Fruit fly (Drosophila melanogaster) whole organism, embryonic: Measurements from ENCODE around the gene CG17124.

Source experiments
- Aef1 ChIP-seq: fragments of 200-800 bp; sonication (Bioruptor generic); IDR thresholded peaks from 3 replicates; pipeline ENCODE4 v1.3.6; 2022; ENCODE audit warnings: missing biosample characterization, missing genetic modification characterization
- BEAF-32 ChIP-seq: fragments of 200-800 bp; sonication (Bioruptor generic); optimal IDR thresholded peaks from 3 replicates; lab custom pipeline; 2017; ENCODE audit warnings: missing biosample characterization, missing genetic modification characterization, mild to moderate bottlenecking, moderate library complexity, missing genetic modification reagents
- CG10147 ChIP-seq: fragments of 200-800 bp; sonication (Bioruptor generic); optimal IDR thresholded peaks from 2 replicates; lab custom pipeline; 2019; ENCODE audit warnings: missing biosample characterization, mild to moderate bottlenecking, missing genetic modification characterization, moderate library complexity
- CG10543 ChIP-seq: fragments of 200-800 bp; sonication (Bioruptor generic); optimal IDR thresholded peaks from 3 replicates; lab custom pipeline; 2017; ENCODE audit warnings: missing biosample characterization, mild to moderate bottlenecking, missing genetic modification characterization, moderate library complexity
- CG11696 ChIP-seq: fragments of 200-800 bp; sonication (Bioruptor generic); IDR thresholded peaks from 2 replicates; pipeline ENCODE4 v1.3.6; 2022; ENCODE audit warnings: missing biosample characterization, missing genetic modification characterization
- CG1233 ChIP-seq: fragments of 200-800 bp; sonication (Bioruptor generic); optimal IDR thresholded peaks from 4 replicates; lab custom pipeline; 2018; ENCODE audit warnings: missing biosample characterization, mild to moderate bottlenecking, missing genetic modification characterization
- CG12391 ChIP-seq: fragments of 200-800 bp; sonication (Bioruptor generic); optimal IDR thresholded peaks from 3 replicates; lab custom pipeline; 2018; ENCODE audit warnings: missing biosample characterization, mild to moderate bottlenecking, missing genetic modification characterization, moderate library complexity
- CG14050 ChIP-seq: fragments of 200-800 bp; sonication (Bioruptor generic); IDR thresholded peaks from 3 replicates; pipeline ENCODE4 v1.3.6; 2022; ENCODE audit warnings: missing biosample characterization, missing genetic modification characterization
- CG1647 ChIP-seq: fragments of 200-800 bp; sonication (Bioruptor generic); optimal IDR thresholded peaks from 3 replicates; lab custom pipeline; 2016; ENCODE audit warnings: missing biosample characterization, missing genetic modification characterization
- CG16779 ChIP-seq: fragments of 200-800 bp; sonication (Bioruptor generic); IDR thresholded peaks from 2 replicates; pipeline ENCODE4 v1.3.6; 2022; ENCODE audit warnings: missing biosample characterization, missing genetic modification characterization
- CG16813 ChIP-seq: fragments of 200-800 bp; sonication (Bioruptor generic); IDR thresholded peaks from 3 replicates; pipeline ENCODE4 v1.3.6; 2022; ENCODE audit warnings: missing biosample characterization, missing genetic modification characterization; ENCODE audit not compliant: partially characterized antibody
- CG17361 ChIP-seq: fragments of 200-800 bp; sonication (Bioruptor generic); IDR thresholded peaks from 3 replicates; pipeline ENCODE4 v1.3.6; 2022; ENCODE audit warnings: missing biosample characterization, missing genetic modification characterization
- CG17385 ChIP-seq: fragments of 200-800 bp; sonication (Bioruptor generic); optimal IDR thresholded peaks from 3 replicates; lab custom pipeline; 2018; ENCODE audit warnings: missing biosample characterization, mild to moderate bottlenecking, missing genetic modification characterization
- CG17912 ChIP-seq: fragments of 200-800 bp; sonication (Bioruptor generic); optimal IDR thresholded peaks from 2 replicates; lab custom pipeline; 2018; ENCODE audit warnings: missing biosample characterization, mild to moderate bottlenecking, missing genetic modification characterization
- CG2875 ChIP-seq: fragments of 200-800 bp; sonication (Bioruptor generic); optimal IDR thresholded peaks from 2 replicates; lab custom pipeline; 2017; ENCODE audit warnings: missing biosample characterization, mild to moderate bottlenecking, missing genetic modification characterization, missing genetic modification reagents
- CG5953 ChIP-seq: fragments of 200-800 bp; sonication (Bioruptor generic); IDR thresholded peaks from 2 replicates; pipeline ENCODE4 v1.3.6; 2022; ENCODE audit warnings: missing biosample characterization, missing genetic modification characterization
- CG6791 ChIP-seq: fragments of 200-800 bp; sonication (Bioruptor generic); IDR thresholded peaks from 3 replicates; pipeline ENCODE4 v1.3.6; 2022; ENCODE audit warnings: missing biosample characterization, missing genetic modification characterization; ENCODE audit not compliant: partially characterized antibody
- CG7556 ChIP-seq: fragments of 200-800 bp; sonication (Bioruptor generic); optimal IDR thresholded peaks from 2 replicates; lab custom pipeline; 2017; ENCODE audit warnings: missing biosample characterization, mild to moderate bottlenecking, missing genetic modification characterization
- CG8281 ChIP-seq: fragments of 200-800 bp; sonication (Bioruptor generic); optimal IDR thresholded peaks from 2 replicates; lab custom pipeline; 2018; ENCODE audit warnings: missing biosample characterization, mild to moderate bottlenecking, missing genetic modification characterization, moderate library complexity
- CG8765 ChIP-seq: fragments of 200-800 bp; sonication (Bioruptor generic); IDR thresholded peaks from 2 replicates; pipeline ENCODE4 v1.3.6; 2022; ENCODE audit warnings: missing biosample characterization, missing genetic modification characterization
- CkIIα-i1 ChIP-seq: fragments of 200-800 bp; sonication (Bioruptor generic); IDR thresholded peaks from 2 replicates; pipeline ENCODE4 v1.3.6; 2022; ENCODE audit warnings: missing biosample characterization, missing genetic modification characterization
- HmgZ ChIP-seq: fragments of 200-800 bp; sonication (Bioruptor generic); optimal IDR thresholded peaks from 2 replicates; lab custom pipeline; 2018; ENCODE audit warnings: missing biosample characterization, mild to moderate bottlenecking, missing genetic modification characterization
- MTF-1 ChIP-seq: fragments of 200-800 bp; sonication (Bioruptor generic); optimal IDR thresholded peaks from 2 replicates; lab custom pipeline; 2018; ENCODE audit warnings: missing biosample characterization, mild to moderate bottlenecking, missing genetic modification characterization, borderline replicate concordance
- Med ChIP-seq: fragments of 200-800 bp; sonication (Bioruptor generic); peaks from one replicate; lab custom pipeline; 2016; ENCODE audit warnings: missing biosample characterization, missing genetic modification characterization, mild to moderate bottlenecking, inconsistent platforms, moderate library complexity
- Meics ChIP-seq: fragments of 200-800 bp; sonication (Bioruptor generic); optimal IDR thresholded peaks from 2 replicates; lab custom pipeline; 2017; ENCODE audit warnings: missing biosample characterization, mild to moderate bottlenecking, missing genetic modification characterization
- Optix ChIP-seq: fragments of 200-800 bp; sonication (Bioruptor generic); IDR thresholded peaks from 3 replicates; pipeline ENCODE4 v1.3.6; 2022; ENCODE audit warnings: missing biosample characterization, missing genetic modification characterization
- PHDP ChIP-seq: fragments of 200-800 bp; sonication (Bioruptor generic); optimal IDR thresholded peaks from 3 replicates; lab custom pipeline; 2018; ENCODE audit warnings: missing biosample characterization, mild to moderate bottlenecking, missing genetic modification characterization, moderate library complexity
- Poxn ChIP-seq: fragments of 200-800 bp; sonication (Bioruptor generic); IDR thresholded peaks from 2 replicates; pipeline ENCODE4 v1.3.6; 2022; ENCODE audit warnings: missing biosample characterization, missing genetic modification characterization
- ap ChIP-seq: fragments of 200-800 bp; sonication (Bioruptor generic); IDR thresholded peaks from 2 replicates; pipeline ENCODE4 v1.3.6; 2022; ENCODE audit warnings: missing biosample characterization, missing genetic modification characterization
- ase ChIP-seq: fragments of 200-800 bp; sonication (Bioruptor generic); IDR thresholded peaks from 3 replicates; pipeline ENCODE4 v1.3.6; 2022; ENCODE audit warnings: missing biosample characterization, missing genetic modification characterization
- btn ChIP-seq: fragments of 200-800 bp; sonication (Bioruptor generic); optimal IDR thresholded peaks from 2 replicates; lab custom pipeline; 2016; ENCODE audit warnings: missing biosample characterization, missing genetic modification characterization
- chinmo ChIP-seq: fragments of 200-800 bp; sonication (Bioruptor generic); IDR thresholded peaks from 4 replicates; pipeline ENCODE4 v1.3.6; 2022; ENCODE audit warnings: missing biosample characterization, missing genetic modification characterization; ENCODE audit not compliant: partially characterized antibody
- dmrt99B ChIP-seq: fragments of 200-800 bp; sonication (Bioruptor generic); optimal IDR thresholded peaks from 2 replicates; lab custom pipeline; 2018; ENCODE audit warnings: missing biosample characterization, mild to moderate bottlenecking, missing genetic modification characterization, moderate library complexity
- dysf ChIP-seq: fragments of 200-800 bp; sonication (Bioruptor generic); IDR thresholded peaks from 3 replicates; pipeline ENCODE4 v1.3.6; 2022; ENCODE audit warnings: missing biosample characterization, missing genetic modification characterization
- ftz-f1 ChIP-seq: fragments of 200-800 bp; sonication (Bioruptor generic); optimal IDR thresholded peaks from 2 replicates; lab custom pipeline; 2016; ENCODE audit warnings: missing biosample characterization, missing genetic modification characterization
- gce ChIP-seq: fragments of 200-800 bp; sonication (Bioruptor generic); IDR thresholded peaks from 3 replicates; pipeline ENCODE4 v1.3.6; 2022; ENCODE audit warnings: missing biosample characterization, missing genetic modification characterization
- gt ChIP-seq: fragments of 200-800 bp; sonication (Bioruptor generic); IDR thresholded peaks from 2 replicates; pipeline ENCODE4 v1.3.6; 2022; ENCODE audit warnings: missing biosample characterization, missing genetic modification characterization
- klu ChIP-seq: fragments of 200-800 bp; sonication (Bioruptor generic); IDR thresholded peaks from 2 replicates; pipeline ENCODE4 v1.3.6; 2022; ENCODE audit warnings: missing biosample characterization, missing genetic modification characterization
- mam ChIP-seq: fragments of 200-800 bp; sonication (Bioruptor generic); optimal IDR thresholded peaks from 3 replicates; lab custom pipeline; 2016; ENCODE audit warnings: missing biosample characterization, missing genetic modification characterization
- nau ChIP-seq: fragments of 200-800 bp; sonication (Bioruptor generic); optimal IDR thresholded peaks from 3 replicates; lab custom pipeline; 2017; ENCODE audit warnings: missing biosample characterization, mild to moderate bottlenecking, missing genetic modification characterization, missing genetic modification reagents
- pan ChIP-seq, 4 experiments: fragments of >200 bp in 3 of 4; fragments of 200-800 bp in 1 of 4; sonication (Bioruptor generic) in 1 of 4; optimal IDR thresholded peaks in 3 of 4; IDR thresholded peaks in 1 of 4; 2 replicates each; pipeline versions ENCODE4 v1.3.6 to Lab custom; 2017 to 2022; ENCODE audit warnings: missing biosample characterization in 2 of 4, missing genetic modification characterization in 2 of 4, mixed read lengths in 1 of 4
- pb ChIP-seq: fragments of 200-800 bp; sonication (Bioruptor generic); optimal IDR thresholded peaks from 3 replicates; lab custom pipeline; 2016; ENCODE audit warnings: missing biosample characterization, missing genetic modification characterization
- salm ChIP-seq: fragments of 200-800 bp; sonication (Bioruptor generic); optimal IDR thresholded peaks from 2 replicates; lab custom pipeline; 2018; ENCODE audit warnings: missing biosample characterization, mild to moderate bottlenecking, missing genetic modification characterization
- slou ChIP-seq: fragments of 200-800 bp; sonication (Bioruptor generic); optimal IDR thresholded peaks from 3 replicates; lab custom pipeline; 2016; ENCODE audit warnings: missing biosample characterization, missing genetic modification characterization
- stc ChIP-seq: fragments of 200-800 bp; sonication (Bioruptor generic); IDR thresholded peaks from 2 replicates; pipeline ENCODE4 v1.3.6; 2022; ENCODE audit warnings: missing biosample characterization, missing genetic modification characterization
- tin ChIP-seq: fragments of 200-800 bp; sonication (Bioruptor generic); optimal IDR thresholded peaks from 3 replicates; lab custom pipeline; 2016; ENCODE audit warnings: missing biosample characterization, missing genetic modification characterization
- tna ChIP-seq: fragments of 200-800 bp; sonication (Bioruptor generic); IDR thresholded peaks from 2 replicates; pipeline ENCODE4 v1.3.6; 2022; ENCODE audit warnings: missing biosample characterization, missing genetic modification characterization; ENCODE audit not compliant: partially characterized antibody
- wor ChIP-seq: fragments of 200-800 bp; sonication (Bioruptor generic); IDR thresholded peaks from 2 replicates; pipeline ENCODE4 v1.3.6; 2022; ENCODE audit warnings: missing biosample characterization, missing genetic modification characterization
- zfh1 ChIP-seq: fragments of 200-800 bp; sonication (Bioruptor generic); IDR thresholded peaks from 3 replicates; pipeline ENCODE4 v1.3.6; 2022; ENCODE audit warnings: missing biosample characterization, missing genetic modification characterization

CG17124 gene

dm6 chr2L:10703281-10703680, 52.8 kb downstream of the CG17124 start, which contains the start of gene CG6415 (continued):
- peak; percentile 81 for TF ChIP-seq mam (GFP tag; lab: Kevin White, UChicago)
- TF ChIP-seq HmgZ (tag; lab: Kevin White, UChicago) = peak; percentile 51
- TF ChIP-seq salm = peak; percentile 47
- TF ChIP-seq zfh1 (GFP tag; lab: Robert Waterston, UW) = peak; percentile 83
- peak; percentile 30 for TF ChIP-seq btn
- no peak; the same call in 1 of the 2 replicates for TF ChIP-seq klu (GFP tag; lab: Robert Waterston, UW)
- peak; percentile 80 for TF ChIP-seq dysf (GFP tag; lab: Robert Waterston, UW)
- TF ChIP-seq Med (GFP tag; lab: Kevin White, UChicago) = peak; percentile 95
- peak; percentile 80 for TF ChIP-seq dmrt99B (tag; lab: Kevin White, UChicago)
- TF ChIP-seq CG12391 = peak; percentile 76
- peak; percentile 63 for TF ChIP-seq CG17385
- peak; percentile 58; the same call in 1 of the 2 replicates for TF ChIP-seq CG11696 (GFP tag; lab: Robert Waterston, UW)
- peak; percentile 25 for TF ChIP-seq CG1647 (GFP tag; lab: Kevin White, UChicago)
- no peak for TF ChIP-seq CkIIα-i1 (GFP tag; lab: Robert Waterston, UW)
- TF ChIP-seq nau (GFP tag; lab: Kevin White, UChicago) = peak; percentile 31
- peak; percentile 25 for TF ChIP-seq slou (GFP tag; lab: Kevin White, UChicago)
- peak; percentile 32; the same call in 1 of the 3 replicates for TF ChIP-seq CG14050 (GFP tag; lab: Robert Waterston, UW)
- no peak for TF ChIP-seq Poxn
- TF ChIP-seq Aef1 = peak; percentile 68
- peak; percentile 6 for TF ChIP-seq pb (GFP tag; lab: Kevin White, UChicago)
- TF ChIP-seq ftz-f1 (GFP tag; lab: Kevin White, UChicago) = no peak
- TF ChIP-seq gt (GFP tag; lab: Robert Waterston, UW) = no peak
- 0 out of 2 replicates have a peak, but pooled peaks have one; percentile 39 for TF ChIP-seq CG16779 (GFP tag; lab: Robert Waterston, UW)
- TF ChIP-seq PHDP = peak; percentile 80
- peak; percentile 58 for TF ChIP-seq CG8281 (tag; lab: Kevin White, UChicago)
- peak; percentile 77 for TF ChIP-seq CG17361 (GFP tag; lab: Robert Waterston, UW)
- peak; percentile 65 for TF ChIP-seq CG1233
- TF ChIP-seq ap = 0 out of 2 replicates have a peak, but pooled peaks have one; percentile 45
- peak; percentile 70 for TF ChIP-seq tin (GFP tag; lab: Kevin White, UChicago)
- peak; percentile 50 for TF ChIP-seq MTF-1 (GFP tag; lab: Kevin White, UChicago)
- no peak for TF ChIP-seq CG17912 (GFP tag; lab: Kevin White, UChicago)
- TF ChIP-seq Meics = peak; percentile 77
- TF ChIP-seq stc (GFP tag; lab: Robert Waterston, UW) = peak; percentile 39; the same call in 1 of the 2 replicates
- peak; percentile 70 for TF ChIP-seq CG7556 (GFP tag; lab: Kevin White, UChicago)
- no peak for TF ChIP-seq BEAF-32 (GFP tag; lab: Kevin White, UChicago)
- TF ChIP-seq CG6791 (GFP tag; lab: Robert Waterston, UW) = no peak
- 0 out of 2 replicates have a peak, but pooled peaks have one; percentile 30 for TF ChIP-seq wor (GFP tag; lab: Robert Waterston, UW)
- TF ChIP-seq ase (GFP tag; lab: Robert Waterston, UW) = peak; percentile 73; the same call in 2 of the 3 replicates
- TF ChIP-seq CG10543 (GFP tag; lab: Kevin White, UChicago) = peak; percentile 51
- TF ChIP-seq chinmo = no peak
- peak; percentile 41; the same call in 1 of the 2 replicates for TF ChIP-seq CG8765 (GFP tag; lab: Robert Waterston, UW)
- TF ChIP-seq CG10147 (GFP tag; lab: Kevin White, UChicago) = peak; percentile 53
- peak; percentile 56; the same call in 1 of the 3 replicates for TF ChIP-seq gce (GFP tag; lab: Robert Waterston, UW)
- no peak for TF ChIP-seq CG5953 (GFP tag; lab: Robert Waterston, UW)
- TF ChIP-seq Optix (GFP tag; lab: Robert Waterston, UW) = peak; percentile 42; the same call in 1 of the 3 replicates
- no peak for TF ChIP-seq CG16813 (GFP tag; lab: Robert Waterston, UW)
- no peak for TF ChIP-seq tna (GFP tag; lab: Robert Waterston, UW)
- TF ChIP-seq CG2875 = peak; percentile 60
- no peak for TF ChIP-seq pan (optimal IDR thresholded peaks at IDR 0.05; lab: Kevin White, UChicago)
- TF ChIP-seq pan (GFP tag; optimal IDR thresholded peaks at IDR 0.05 in 1 of 2, IDR thresholded peaks at IDR 0.05 in 1 of 2) = peak in 1 of 2 experiments; percentile 78
